Worm (Caenorhabditis elegans) whole organism, L4 larva: Measurements from ENCODE around the gene C04E6.8.

Experiments used
- ama-1 ChIP-seq: fragments of 150-350 bp; optimal IDR thresholded peaks from 2 replicates; lab custom pipeline; 2014; ENCODE audit warnings: inconsistent platforms, mixed read lengths
- ces-1 ChIP-seq: fragments of 150-350 bp; sonication (generic microtip); optimal IDR thresholded peaks from 4 replicates; lab custom pipeline; 2014; ENCODE audit warnings: missing biosample characterization, missing genetic modification reagents, missing genetic modification characterization
- dpl-1 ChIP-seq: fragments of 150-350 bp; optimal IDR thresholded peaks from 2 replicates; lab custom pipeline; 2014; ENCODE audit warnings: missing biosample characterization, missing genetic modification reagents, missing genetic modification characterization
- lin-1 ChIP-seq: fragments of 200-800 bp; sonication (Bioruptor generic); IDR thresholded peaks from 2 replicates; pipeline ENCODE4 v1.3.6; 2022; ENCODE audit warnings: missing genetic modification reagents, missing genetic modification characterization, missing compliant biosample characterization
- mdl-1 ChIP-seq, 2 experiments: fragments of 150-350 bp in 1 of 2; sonication (generic microtip) in 1 of 2; optimal IDR thresholded peaks; 2 replicates each; lab custom pipeline; 2014 to 2017; ENCODE audit warnings: missing biosample characterization in 2 of 2, missing genetic modification characterization in 2 of 2
- nhr-25 ChIP-seq: sonication (generic microtip); optimal IDR thresholded peaks from 2 replicates; lab custom pipeline; 2017; ENCODE audit warnings: missing genetic modification characterization, mild to moderate bottlenecking, missing compliant biosample characterization, antibody characterized with exemption, moderate library complexity, borderline replicate concordance; ENCODE audit not compliant: insufficient read depth
- php-3 ChIP-seq: fragments of 200-800 bp; sonication (Bioruptor generic); IDR thresholded peaks from 2 replicates; pipeline ENCODE4 v1.3.6; 2022; ENCODE audit warnings: missing genetic modification reagents, missing genetic modification characterization, missing compliant biosample characterization
- set-16 ChIP-seq: fragments of 200-800 bp; sonication (Bioruptor generic); IDR thresholded peaks from 2 replicates; pipeline ENCODE4 v1.3.6; 2022; ENCODE audit warnings: missing genetic modification reagents, missing genetic modification characterization, missing compliant biosample characterization
- snpc-4 ChIP-seq: fragments of 150-350 bp; optimal IDR thresholded peaks from 2 replicates; lab custom pipeline; 2014; ENCODE audit warnings: missing biosample characterization, missing genetic modification characterization
- tag-97 ChIP-seq: fragments of 200-800 bp; sonication (Bioruptor generic); IDR thresholded peaks from 2 replicates; pipeline ENCODE4 v1.3.6; 2022; ENCODE audit warnings: missing genetic modification characterization, missing compliant biosample characterization
- zfp-3 ChIP-seq: fragments of 200-800 bp; sonication (Bioruptor generic); conservative IDR thresholded peaks from 2 replicates; pipeline ENCODE4 v1.3.6; 2022; ENCODE audit warnings: missing genetic modification reagents, missing genetic modification characterization, missing compliant biosample characterization

DNA sequence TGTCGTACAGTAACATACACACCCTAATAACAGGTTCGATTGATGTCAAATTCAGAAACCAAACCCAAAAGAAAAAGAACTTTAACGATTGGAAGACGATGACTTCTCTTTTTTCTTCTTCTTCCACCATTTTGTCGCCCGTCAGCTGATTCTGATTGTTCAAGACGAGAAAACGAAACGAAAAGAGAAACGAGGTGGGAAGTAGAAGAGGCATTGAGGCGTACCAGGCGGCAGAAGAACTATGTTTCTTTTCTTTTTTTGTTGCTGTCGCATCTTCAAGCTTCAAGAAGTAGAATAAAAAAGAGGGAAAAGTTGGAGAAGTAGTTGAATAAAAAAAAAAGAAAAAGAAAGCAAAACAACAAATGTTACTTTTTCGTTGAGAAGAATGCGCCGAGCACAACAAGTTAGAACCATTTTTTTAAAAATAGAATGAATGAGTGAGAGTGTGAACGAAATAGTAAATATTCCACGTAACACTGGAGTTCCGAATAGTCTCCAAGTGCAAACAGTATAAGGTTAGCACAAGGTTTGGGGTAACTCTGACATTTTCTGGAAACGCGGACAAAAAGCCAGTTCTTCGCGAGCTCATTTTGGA is 35.5 kb downstream of the C04E6.8 start:
- TF ChIP-seq tag-97 (GFP tag; lab: Robert Waterston, UW) (no peak), snpc-4 (tag; lab: Kevin White, UChicago) (no peak), nhr-25 (tag; lab: Kevin White, UChicago) (no peak), php-3 (GFP tag; lab: Robert Waterston, UW) (no peak), ama-1 (lab: Kevin White, UChicago) (no peak), lin-1 (GFP tag; lab: Robert Waterston, UW) (no peak), mdl-1 (tag; optimal IDR thresholded peaks at IDR 0.05; lab: Kevin White, UChicago) (no peak), ces-1 (GFP tag; lab: Kevin White, UChicago) (no peak), zfp-3 (GFP tag; lab: Robert Waterston, UW) (no peak), dpl-1 (GFP tag; lab: Kevin White, UChicago) (no peak), set-16 (no peak)
